Worm (Caenorhabditis elegans): ENCODE data around the gene T19D2.3.

T19D2.3 gene

DNA sequence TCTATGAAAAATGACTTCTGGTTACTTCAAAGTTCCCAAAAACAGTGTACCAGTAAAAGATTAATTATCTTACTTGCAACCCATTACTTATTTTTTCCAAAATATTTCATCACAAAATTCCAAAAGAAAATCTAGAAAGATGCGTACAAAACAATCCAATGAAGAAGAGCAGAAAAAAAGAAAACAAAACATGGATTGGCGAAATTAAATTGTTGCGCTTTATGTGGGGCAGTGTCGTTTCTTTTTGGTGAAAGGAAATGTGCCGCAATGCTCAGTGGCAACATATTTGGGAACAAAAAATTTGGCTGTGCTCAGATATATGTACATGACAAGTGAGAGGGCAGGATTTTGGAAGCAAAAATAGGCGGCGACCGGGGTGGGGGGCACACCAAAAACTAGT is 49.5 kb downstream of the T19D2.3 start:
- TF ChIP-seq lin-39 (tag; optimal IDR thresholded peaks at IDR 0.05) (peak; percentile 24), R02D3.7 (tag; optimal IDR thresholded peaks at IDR 0.05) (no peak), nhr-237 (tag; optimal IDR thresholded peaks at IDR 0.05) (no peak), snpc-4 (tag; optimal IDR thresholded peaks at IDR 0.05) (no peak)

All from whole organism, L3 larva.